Worm (Caenorhabditis elegans) whole organism, L4 larva: ENCODE measurements around the gene srd-74.

Experiments
- D1046.2 ChIP-seq: fragments of 200-800 bp; sonication (Bioruptor generic); IDR thresholded peaks from 2 replicates; pipeline ENCODE4 v1.3.6; 2022; ENCODE audit warnings: missing genetic modification characterization, missing compliant biosample characterization
- F10B5.3 ChIP-seq: sonication (generic microtip); optimal IDR thresholded peaks from 2 replicates; lab custom pipeline; 2016; ENCODE audit warnings: mild to moderate bottlenecking, missing genetic modification characterization, missing compliant biosample characterization
- F26F4.8 ChIP-seq: fragments of 200-800 bp; sonication (Bioruptor generic); conservative IDR thresholded peaks from 2 replicates; pipeline ENCODE4 v1.3.6; 2022; ENCODE audit warnings: missing genetic modification characterization, missing compliant biosample characterization
- R02D3.7 ChIP-seq: fragments of 150-350 bp; sonication (generic microtip); optimal IDR thresholded peaks from 3 replicates; lab custom pipeline; 2014; ENCODE audit warnings: missing biosample characterization, missing genetic modification characterization
- T20F7.1 ChIP-seq: fragments of 200-800 bp; sonication (Bioruptor generic); optimal IDR thresholded peaks from 2 replicates; lab custom pipeline; 2018; ENCODE audit warnings: mild to moderate bottlenecking, missing genetic modification characterization, missing compliant biosample characterization
- Y105C5A.15 ChIP-seq: fragments of 200-800 bp; sonication (Bioruptor generic); IDR thresholded peaks from 2 replicates; pipeline ENCODE4 v1.3.6; 2022; ENCODE audit warnings: missing genetic modification characterization, missing compliant biosample characterization
- Y48G9A.11 ChIP-seq: fragments of 200-800 bp; sonication (Bioruptor generic); IDR thresholded peaks from 2 replicates; pipeline ENCODE4 v1.3.6; 2022; ENCODE audit warnings: missing genetic modification reagents, missing genetic modification characterization, missing compliant biosample characterization
- ZK337.2 ChIP-seq: fragments of 200-800 bp; sonication (Bioruptor generic); IDR thresholded peaks from 2 replicates; pipeline ENCODE4 v1.3.6; 2022; ENCODE audit warnings: missing genetic modification reagents, missing genetic modification characterization, missing compliant biosample characterization
- aha-1 ChIP-seq: fragments of 150-350 bp; peaks from one replicate; lab custom pipeline; 2014; ENCODE audit warnings: missing biosample characterization, missing genetic modification characterization
- ama-1 ChIP-seq: fragments of 150-350 bp; optimal IDR thresholded peaks from 2 replicates; lab custom pipeline; 2014; ENCODE audit warnings: inconsistent platforms, mixed read lengths
- arid-1 ChIP-seq: fragments of 200-800 bp; sonication (Bioruptor generic); conservative IDR thresholded peaks from 2 replicates; pipeline ENCODE4 v1.3.6; 2022; ENCODE audit warnings: missing genetic modification reagents, missing genetic modification characterization, missing compliant biosample characterization
- ceh-62 ChIP-seq: sonication (generic microtip); optimal IDR thresholded peaks from 2 replicates; lab custom pipeline; 2017; ENCODE audit warnings: missing biosample characterization, missing genetic modification characterization
- daf-16 ChIP-seq, 3 experiments: sonication (generic microtip); optimal IDR thresholded peaks; 2 replicates each; lab custom pipeline; 2016 to 2017; ENCODE audit warnings: missing genetic modification characterization in 3 of 3, missing genetic modification reagents in 3 of 3, mild to moderate bottlenecking in 2 of 3, missing compliant biosample characterization in 2 of 3, missing biosample characterization in 1 of 3, moderate library complexity in 1 of 3
- daf-19 ChIP-seq: fragments of 200-800 bp; sonication (Bioruptor generic); conservative IDR thresholded peaks from 2 replicates; pipeline ENCODE4 v1.3.6; 2022; ENCODE audit warnings: missing genetic modification characterization, missing compliant biosample characterization
- dpl-1 ChIP-seq: fragments of 150-350 bp; optimal IDR thresholded peaks from 2 replicates; lab custom pipeline; 2014; ENCODE audit warnings: missing biosample characterization, missing genetic modification reagents, missing genetic modification characterization
- fkh-10 ChIP-seq: fragments of 150-350 bp; optimal IDR thresholded peaks from 2 replicates; lab custom pipeline; 2014; ENCODE audit warnings: missing biosample characterization, missing genetic modification reagents, missing genetic modification characterization
- gei-8 ChIP-seq: fragments of 200-800 bp; sonication (Bioruptor generic); optimal IDR thresholded peaks from 2 replicates; lab custom pipeline; 2018; ENCODE audit warnings: mild to moderate bottlenecking, missing genetic modification characterization, missing compliant biosample characterization
- hlh-11 ChIP-seq: fragments of 200-800 bp; sonication (Bioruptor generic); optimal IDR thresholded peaks from 2 replicates; lab custom pipeline; 2018; ENCODE audit warnings: mild to moderate bottlenecking, missing genetic modification characterization, missing compliant biosample characterization
- jun-1 ChIP-seq: fragments of 150-350 bp; optimal IDR thresholded peaks from 2 replicates; lab custom pipeline; 2014; ENCODE audit warnings: missing biosample characterization, missing genetic modification reagents, missing genetic modification characterization
- lim-7 ChIP-seq: fragments of 200-800 bp; sonication (Bioruptor generic); IDR thresholded peaks from 2 replicates; pipeline ENCODE4 v1.3.6; 2022; ENCODE audit warnings: missing genetic modification characterization, missing compliant biosample characterization
- lin-1 ChIP-seq: fragments of 200-800 bp; sonication (Bioruptor generic); IDR thresholded peaks from 2 replicates; pipeline ENCODE4 v1.3.6; 2022; ENCODE audit warnings: missing genetic modification reagents, missing genetic modification characterization, missing compliant biosample characterization
- madf-9 ChIP-seq: fragments of 200-800 bp; sonication (Bioruptor generic); conservative IDR thresholded peaks from 2 replicates; pipeline ENCODE4 v1.3.6; 2022; ENCODE audit warnings: missing genetic modification reagents, missing genetic modification characterization, missing compliant biosample characterization
- mdl-1 ChIP-seq, 2 experiments: fragments of 150-350 bp in 1 of 2; sonication (generic microtip) in 1 of 2; optimal IDR thresholded peaks; 2 replicates each; lab custom pipeline; 2014 to 2017; ENCODE audit warnings: missing biosample characterization in 2 of 2, missing genetic modification characterization in 2 of 2
- mes-2 ChIP-seq: sonication (generic microtip); optimal IDR thresholded peaks from 2 replicates; lab custom pipeline; 2016; ENCODE audit warnings: missing genotype, mild to moderate bottlenecking, missing genetic modification characterization, missing compliant biosample characterization; ENCODE audit not compliant: poor library complexity, severe bottlenecking
- nhr-111 ChIP-seq: fragments of 200-800 bp; sonication (Bioruptor generic); optimal IDR thresholded peaks from 2 replicates; lab custom pipeline; 2018; ENCODE audit warnings: mild to moderate bottlenecking, missing genetic modification characterization, missing compliant biosample characterization
- nhr-25 ChIP-seq: sonication (generic microtip); optimal IDR thresholded peaks from 2 replicates; lab custom pipeline; 2017; ENCODE audit warnings: missing genetic modification characterization, mild to moderate bottlenecking, missing compliant biosample characterization, antibody characterized with exemption, moderate library complexity, borderline replicate concordance; ENCODE audit not compliant: insufficient read depth
- nhr-42 ChIP-seq: fragments of 200-800 bp; sonication (Bioruptor generic); IDR thresholded peaks from 2 replicates; pipeline ENCODE4 v1.3.6; 2022; ENCODE audit warnings: missing genetic modification characterization, missing compliant biosample characterization
- nhr-77 ChIP-seq: fragments of 150-350 bp; optimal IDR thresholded peaks from 2 replicates; lab custom pipeline; 2014; ENCODE audit warnings: missing biosample characterization, missing genetic modification characterization
- php-3 ChIP-seq: fragments of 200-800 bp; sonication (Bioruptor generic); IDR thresholded peaks from 2 replicates; pipeline ENCODE4 v1.3.6; 2022; ENCODE audit warnings: missing genetic modification reagents, missing genetic modification characterization, missing compliant biosample characterization
- set-16 ChIP-seq: fragments of 200-800 bp; sonication (Bioruptor generic); IDR thresholded peaks from 2 replicates; pipeline ENCODE4 v1.3.6; 2022; ENCODE audit warnings: missing genetic modification reagents, missing genetic modification characterization, missing compliant biosample characterization
- skn-1 ChIP-seq: fragments of 150-350 bp; optimal IDR thresholded peaks from 2 replicates; lab custom pipeline; 2014; ENCODE audit warnings: missing biosample characterization, missing genetic modification characterization
- snpc-1.2 ChIP-seq: fragments of 200-800 bp; sonication (Bioruptor generic); IDR thresholded peaks from 2 replicates; pipeline ENCODE4 v1.3.6; 2022; ENCODE audit warnings: missing genetic modification reagents, missing genetic modification characterization, missing compliant biosample characterization
- spr-1 ChIP-seq: sonication (generic microtip); optimal IDR thresholded peaks from 2 replicates; lab custom pipeline; 2016; ENCODE audit warnings: mild to moderate bottlenecking, missing genetic modification characterization, missing compliant biosample characterization
- tra-1 ChIP-seq: fragments of 200-800 bp; sonication (Bioruptor generic); IDR thresholded peaks from 2 replicates; pipeline ENCODE4 v1.3.6; 2022; ENCODE audit warnings: missing genetic modification reagents, missing genetic modification characterization, missing compliant biosample characterization
- unc-62 ChIP-seq, 3 experiments: fragments of 150-350 bp in 1 of 3; sonication (generic microtip); optimal IDR thresholded peaks in 2 of 3; peaks in 1 of 3; 1 replicate in 1 of 3; 2 replicates in 2 of 3; lab custom pipeline; 2014 to 2017; ENCODE audit warnings: missing biosample characterization in 3 of 3, missing genetic modification characterization in 3 of 3, missing genetic modification reagents in 3 of 3, missing genotype in 1 of 3
- vab-7 ChIP-seq: fragments of 200-800 bp; sonication (Bioruptor generic); IDR thresholded peaks from 2 replicates; pipeline ENCODE4 v1.3.6; 2022; ENCODE audit warnings: missing genetic modification reagents, missing genetic modification characterization, missing compliant biosample characterization
- zfp-3 ChIP-seq: fragments of 200-800 bp; sonication (Bioruptor generic); conservative IDR thresholded peaks from 2 replicates; pipeline ENCODE4 v1.3.6; 2022; ENCODE audit warnings: missing genetic modification reagents, missing genetic modification characterization, missing compliant biosample characterization

The srd-74 gene

ce11 chrIII:11825654-11826053, 43.8 kb downstream of the srd-74 start (continued):
- TF ChIP-seq mes-2 (tag; lab: Kevin White, UChicago) = peak; percentile 86
- TF ChIP-seq R02D3.7 = no peak

DNA sequence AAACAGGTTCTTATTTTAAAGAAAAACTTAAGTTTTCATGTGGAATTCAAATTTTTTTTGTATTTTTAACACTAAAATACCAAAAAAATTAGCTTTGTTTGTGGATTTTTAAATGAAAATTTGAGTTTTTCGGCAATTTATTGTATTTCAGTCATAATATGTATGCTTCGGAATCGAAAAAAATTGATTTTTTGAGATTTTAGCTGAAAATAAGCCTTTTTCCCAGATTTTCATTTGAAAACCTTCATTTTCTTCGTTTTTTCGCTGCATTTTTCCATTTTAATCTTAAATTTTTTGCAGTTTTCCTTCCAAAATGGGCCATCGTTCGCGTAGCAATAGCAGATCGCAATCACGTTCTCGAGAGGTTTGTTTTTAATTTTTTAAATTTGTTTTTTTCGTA, 44.2 kb downstream of the srd-74 start, which contains the start of gene rsp-8:
TSS of gene rsp-8 (plus strand) at position 301 of the 400 bp plus-strand sequence.
- no peak for TF ChIP-seq tra-1
- TF ChIP-seq ZK337.2 = no peak
- TF ChIP-seq jun-1 (tag; lab: Kevin White, UChicago) = no peak
- TF ChIP-seq lin-1 (GFP tag; lab: Robert Waterston, UW) = no peak
- TF ChIP-seq ceh-62 = no peak
- TF ChIP-seq madf-9 (GFP tag; lab: Robert Waterston, UW) = no peak

DNA sequence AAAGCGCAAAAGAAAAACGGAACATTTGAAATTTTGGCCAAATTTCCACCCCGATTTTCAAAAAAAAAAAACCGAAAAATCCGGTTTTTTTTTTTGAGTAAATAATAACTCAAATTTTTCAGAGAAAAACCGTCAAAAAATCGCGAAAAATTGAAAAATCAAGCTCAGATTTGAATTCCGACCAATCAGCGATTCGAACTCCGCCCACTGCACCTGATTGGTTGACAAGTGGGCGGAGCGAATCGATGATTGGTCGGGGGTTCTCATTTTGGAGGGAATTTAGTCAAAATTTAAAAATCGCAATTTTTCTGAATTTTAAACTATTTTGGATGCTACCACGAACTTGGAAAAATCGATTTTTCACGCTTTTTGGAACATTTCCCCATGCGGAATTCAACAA, 47.2 kb downstream of the srd-74 start:
- TF ChIP-seq fkh-10 (GFP tag; lab: Kevin White, UChicago) (no peak), nhr-111 (no peak), spr-1 (no peak), nhr-42 (no peak), madf-9 (GFP tag; lab: Robert Waterston, UW) (no peak)

- TF ChIP-seq arid-1 (GFP tag; lab: Robert Waterston, UW) (no peak), ama-1 (lab: Kevin White, UChicago) (no peak), T20F7.1 (GFP tag; lab: Kevin White, UChicago) (no peak), nhr-25 (tag; lab: Kevin White, UChicago) (no peak), unc-62 (GFP tag; optimal IDR thresholded peaks at IDR 0.05 in 1 of 2; lab: Kevin White, UChicago) (no peak), unc-62 (tag; optimal IDR thresholded peaks at IDR 0.05; lab: Kevin White, UChicago) (no peak), aha-1 (tag; lab: Kevin White, UChicago) (peak; percentile 24), mdl-1 (tag; optimal IDR thresholded peaks at IDR 0.05; lab: Kevin White, UChicago) (no peak), set-16 (GFP tag; lab: Robert Waterston, UW) (peak; percentile 91), snpc-1.2 (GFP tag; lab: Robert Waterston, UW) (peak; percentile 7; the same call in 1 of the 2 replicates), F26F4.8 (GFP tag; lab: Robert Waterston, UW) (no peak), F10B5.3 (no peak), vab-7 (GFP tag; lab: Robert Waterston, UW) (no peak), gei-8 (GFP tag; lab: Kevin White, UChicago) (peak; percentile 13)
Measured at ce11 chrIII:11829585-11830195, 47.8 kb downstream of the srd-74 start.

DNA sequence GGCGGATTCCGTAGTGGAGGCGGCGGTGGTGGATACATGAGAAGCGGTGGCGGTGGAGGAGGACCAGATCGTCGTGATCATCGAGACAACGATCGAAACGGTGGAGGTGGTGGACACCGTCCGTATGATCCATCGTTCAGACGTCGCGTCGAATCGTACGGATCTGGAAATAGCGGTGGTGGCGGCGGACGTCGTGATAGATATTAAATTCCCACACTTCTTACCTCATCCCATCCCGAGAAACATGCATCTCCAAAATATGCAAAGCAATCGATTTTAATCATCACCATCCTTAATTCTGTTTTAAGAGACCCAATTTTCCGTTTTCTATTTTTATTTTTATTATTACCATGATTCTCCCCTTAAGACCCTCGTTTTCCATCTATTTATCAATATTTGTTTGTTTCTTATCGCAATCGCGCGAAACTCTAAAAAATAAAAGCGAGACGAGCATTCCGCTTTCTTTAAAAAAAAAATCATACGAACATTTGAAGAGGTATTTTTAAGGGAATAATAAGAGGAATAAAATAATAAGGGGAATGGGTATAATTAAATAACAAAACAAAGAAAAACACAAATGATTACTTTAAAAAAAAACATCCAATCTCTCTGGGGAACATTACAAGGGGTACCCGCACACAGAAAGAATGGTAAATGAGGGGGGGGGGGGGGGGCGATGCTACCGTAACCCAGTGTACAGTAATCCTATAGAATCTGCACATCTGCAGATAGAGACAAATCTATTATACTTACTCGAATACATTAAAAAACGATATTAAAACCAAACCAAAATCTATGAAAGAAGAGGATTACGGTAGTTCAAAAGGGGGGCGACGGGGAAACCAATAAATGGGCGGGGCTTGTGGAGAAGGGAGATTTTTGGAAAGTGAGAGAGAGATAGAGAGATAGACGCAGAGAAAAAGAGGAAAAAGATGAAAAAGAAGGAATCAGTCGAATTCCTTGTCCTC, 48.9 kb downstream of the srd-74 start:
- peak; percentile 4 for TF ChIP-seq hlh-11 (tag; lab: Kevin White, UChicago)
- TF ChIP-seq zfp-3 (GFP tag; lab: Robert Waterston, UW) = peak; percentile 73; the same call in 1 of the 2 replicates
- no peak for TF ChIP-seq T20F7.1 (GFP tag; lab: Kevin White, UChicago)
- no peak for TF ChIP-seq skn-1 (tag; lab: Kevin White, UChicago)
- TF ChIP-seq D1046.2 (GFP tag; lab: Robert Waterston, UW) = 0 out of 2 replicates have a peak, but pooled peaks have one; percentile 17
- TF ChIP-seq Y48G9A.11 (GFP tag; lab: Robert Waterston, UW) = 0 out of 2 replicates have a peak, but pooled peaks have one; percentile 20
- peak; percentile 11 for TF ChIP-seq nhr-77 (tag; lab: Kevin White, UChicago)
- TF ChIP-seq nhr-42 = 0 out of 2 replicates have a peak, but pooled peaks have one; percentile 28
- no peak for TF ChIP-seq daf-19 (GFP tag; lab: Robert Waterston, UW)
- TF ChIP-seq mes-2 (tag; lab: Kevin White, UChicago) = peak; percentile 40
- TF ChIP-seq ceh-62 = no peak
- peak in 1 of 2 experiments; percentile 25 for TF ChIP-seq daf-16 (GFP tag; optimal IDR thresholded peaks at IDR 0.05; lab: Kevin White, UChicago)
- TF ChIP-seq daf-16 (tag; optimal IDR thresholded peaks at IDR 0.05; lab: Kevin White, UChicago) = peak; percentile 57
- 0 out of 2 replicates have a peak, but pooled peaks have one; percentile 6 for TF ChIP-seq Y105C5A.15 (GFP tag; lab: Robert Waterston, UW)
- TF ChIP-seq spr-1 = peak; percentile 14
- TF ChIP-seq ZK337.2 = 0 out of 2 replicates have a peak, but pooled peaks have one; percentile 10
- TF ChIP-seq nhr-111 = peak; percentile 32
- TF ChIP-seq tra-1 = peak; percentile 53; the same call in 1 of the 2 replicates
- peak; percentile 56 for TF ChIP-seq lim-7 (GFP tag; lab: Robert Waterston, UW)
- no peak for TF ChIP-seq dpl-1 (GFP tag; lab: Kevin White, UChicago)
- TF ChIP-seq php-3 (GFP tag; lab: Robert Waterston, UW) = peak; percentile 56
